Worm (Caenorhabditis elegans) whole organism, L3 larva: ENCODE measurements around the gene snf-10.

Source experiments
- ama-1 ChIP-seq: fragments of 150-350 bp; optimal IDR thresholded peaks from 2 replicates; lab custom pipeline; 2018
- hmg-11 ChIP-seq: sonication (generic microtip); optimal IDR thresholded peaks from 2 replicates; lab custom pipeline; 2016; ENCODE audit warnings: missing genetic modification characterization, missing compliant biosample characterization
- jun-1 ChIP-seq: fragments of 150-350 bp; optimal IDR thresholded peaks from 2 replicates; lab custom pipeline; 2014; ENCODE audit warnings: missing biosample characterization, missing genetic modification reagents, missing genetic modification characterization
- pha-4 ChIP-seq: fragments of 150-350 bp; optimal IDR thresholded peaks from 2 replicates; lab custom pipeline; 2014; ENCODE audit warnings: missing biosample characterization, missing genetic modification reagents, missing genetic modification characterization
- skn-1 ChIP-seq: fragments of 150-350 bp; optimal IDR thresholded peaks from 2 replicates; lab custom pipeline; 2014; ENCODE audit warnings: missing biosample characterization, missing genetic modification characterization
- snpc-4 ChIP-seq: fragments of 150-350 bp; optimal IDR thresholded peaks from 2 replicates; lab custom pipeline; 2014; ENCODE audit warnings: missing biosample characterization, missing genetic modification characterization
- tbx-2 ChIP-seq: sonication (generic microtip); optimal IDR thresholded peaks from 2 replicates; lab custom pipeline; 2016; ENCODE audit warnings: mild to moderate bottlenecking, missing genetic modification characterization, missing compliant biosample characterization
- unc-62 ChIP-seq: fragments of 150-350 bp; sonication (generic microtip); optimal IDR thresholded peaks from 4 replicates; lab custom pipeline; 2014; ENCODE audit warnings: missing biosample characterization, missing genetic modification reagents, missing genetic modification characterization

DNA sequence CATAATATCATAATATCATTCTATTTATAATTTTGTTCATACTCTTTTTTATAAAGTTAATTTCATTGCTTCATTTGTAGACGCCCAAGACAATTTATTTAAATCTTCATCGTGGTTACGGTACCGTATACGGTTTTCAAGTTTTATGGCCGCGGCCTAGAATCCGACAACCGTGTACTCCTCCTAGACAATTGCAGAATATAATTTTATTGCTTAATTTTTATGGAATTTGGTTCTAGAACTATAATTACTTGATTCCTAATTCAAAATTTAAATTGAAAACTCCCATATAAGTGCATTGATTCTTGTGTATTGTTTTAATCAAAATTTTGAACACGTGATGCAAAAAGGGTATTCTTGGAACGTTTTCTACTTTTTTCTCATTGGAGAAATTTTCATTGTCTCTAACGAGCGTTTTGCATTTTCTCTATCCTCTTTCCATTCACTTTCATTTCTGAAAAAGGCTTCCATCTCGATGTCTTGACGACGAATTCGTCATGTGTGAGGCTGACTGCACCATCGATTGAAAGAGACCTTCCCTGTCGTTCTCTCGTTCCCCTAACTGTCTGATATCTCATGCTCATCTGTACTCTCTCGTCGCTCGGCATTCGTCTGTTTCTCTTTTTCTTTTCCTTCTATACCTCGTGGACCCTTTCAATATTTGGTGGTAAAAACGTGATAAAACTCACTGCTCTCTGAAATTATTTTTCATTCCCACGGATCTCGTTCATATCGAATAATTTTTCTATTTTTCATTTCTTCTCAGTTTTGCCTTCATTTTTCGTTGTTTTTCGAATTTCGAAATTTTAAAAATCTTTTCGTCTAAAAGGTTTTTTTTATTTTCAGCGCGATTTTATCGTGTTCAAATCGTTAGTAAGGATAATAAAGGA, 757 bp upstream of the snf-10 start, which contains the start of gene pap-1:
- TF ChIP-seq hmg-11: peak; percentile 60
- TF ChIP-seq skn-1 (tag; lab: Kevin White, UChicago): no peak
- peak; percentile 3 for TF ChIP-seq pha-4 (tag; lab: Kevin White, UChicago)
- no peak for TF ChIP-seq jun-1
- TF ChIP-seq ama-1: no peak
- TF ChIP-seq unc-62: no peak
- TF ChIP-seq tbx-2 (tag; lab: Kevin White, UChicago): no peak
- no peak for TF ChIP-seq snpc-4 (tag; lab: Kevin White, UChicago)
